Worm (Caenorhabditis elegans) whole organism, L1 larva: ENCODE measurements around the gene C55A6.7.

Experiments used
- C34B4.2 ChIP-seq: sonication (generic microtip); optimal IDR thresholded peaks from 2 replicates; lab custom pipeline; 2017; ENCODE audit warnings: mild to moderate bottlenecking, missing genetic modification characterization, missing compliant biosample characterization
- Y116A8C.19 ChIP-seq: sonication (generic microtip); optimal IDR thresholded peaks from 2 replicates; lab custom pipeline; 2016; ENCODE audit warnings: missing compliant biosample characterization, missing genetic modification characterization, borderline replicate concordance
- alr-1 ChIP-seq: fragments of 200-800 bp; sonication (Bioruptor generic); optimal IDR thresholded peaks from 2 replicates; lab custom pipeline; 2018; ENCODE audit warnings: borderline replicate concordance, mild to moderate bottlenecking, missing genetic modification characterization, missing compliant biosample characterization
- ama-1 ChIP-seq: fragments of 150-350 bp; optimal IDR thresholded peaks from 2 replicates; lab custom pipeline; 2014
- ceh-8 ChIP-seq: fragments of 200-800 bp; sonication (Bioruptor generic); optimal IDR thresholded peaks from 2 replicates; lab custom pipeline; 2018; ENCODE audit warnings: mild to moderate bottlenecking, missing genetic modification characterization, moderate library complexity, missing compliant biosample characterization
- ces-1 ChIP-seq: fragments of 150-350 bp; optimal IDR thresholded peaks from 2 replicates; lab custom pipeline; 2014; ENCODE audit warnings: missing biosample characterization, missing genetic modification reagents, missing genetic modification characterization
- efl-1 ChIP-seq, 4 experiments: fragments of 150-350 bp; optimal IDR thresholded peaks in 3 of 4; peaks in 1 of 4; 1 replicate in 1 of 4; 2 replicates in 3 of 4; lab custom pipeline; 2014; ENCODE audit warnings: missing biosample characterization in 2 of 4, missing genetic modification characterization in 2 of 4, missing genetic modification reagents in 2 of 4
- egl-13 ChIP-seq: sonication (generic microtip); optimal IDR thresholded peaks from 2 replicates; lab custom pipeline; 2016; ENCODE audit warnings: missing genotype, missing genetic modification reagents, missing genetic modification characterization, missing compliant biosample characterization
- elt-3 ChIP-seq, 6 experiments: fragments of 150-350 bp in 1 of 6; sonication (generic microtip); optimal IDR thresholded peaks; 2 replicates each; lab custom pipeline; 2017 to 2018; ENCODE audit warnings: missing biosample characterization in 6 of 6, missing genetic modification characterization in 6 of 6, inconsistent platforms in 1 of 6
- fkh-10 ChIP-seq: sonication (generic microtip); optimal IDR thresholded peaks from 2 replicates; lab custom pipeline; 2017; ENCODE audit warnings: missing biosample characterization, missing genetic modification reagents, missing genetic modification characterization
- fkh-4 ChIP-seq: sonication (generic microtip); optimal IDR thresholded peaks from 2 replicates; lab custom pipeline; 2016; ENCODE audit warnings: missing compliant biosample characterization, missing genetic modification characterization, borderline replicate concordance
- fkh-8 ChIP-seq: sonication (generic microtip); optimal IDR thresholded peaks from 2 replicates; lab custom pipeline; 2016; ENCODE audit warnings: mild to moderate bottlenecking, missing genetic modification characterization, missing compliant biosample characterization
- fos-1 ChIP-seq: fragments of 150-350 bp; optimal IDR thresholded peaks from 2 replicates; lab custom pipeline; 2014; ENCODE audit warnings: missing biosample characterization, missing genetic modification characterization
- grh-1 ChIP-seq: fragments of 200-800 bp; sonication (Bioruptor generic); IDR thresholded peaks from 2 replicates; pipeline ENCODE4 v1.3.6; 2022; ENCODE audit warnings: missing genetic modification reagents, missing genetic modification characterization, missing compliant biosample characterization
- hlh-17 ChIP-seq: fragments of 200-800 bp; sonication (Bioruptor generic); optimal IDR thresholded peaks from 2 replicates; lab custom pipeline; 2018; ENCODE audit warnings: missing genetic modification characterization, mild to moderate bottlenecking, missing compliant biosample characterization, moderate library complexity, borderline replicate concordance
- hpl-2 ChIP-seq: fragments of 150-350 bp; optimal IDR thresholded peaks from 2 replicates; lab custom pipeline; 2014; ENCODE audit warnings: missing biosample characterization, missing genetic modification reagents, missing genetic modification characterization
- irx-1 ChIP-seq: sonication (generic microtip); optimal IDR thresholded peaks from 2 replicates; lab custom pipeline; 2016; ENCODE audit warnings: missing genetic modification characterization, missing compliant biosample characterization
- isw-1 ChIP-seq: fragments of 200-800 bp; sonication (Bioruptor generic); IDR thresholded peaks from 2 replicates; pipeline ENCODE4 v1.3.6; 2022; ENCODE audit warnings: missing genetic modification characterization, missing compliant biosample characterization
- jun-1 ChIP-seq: fragments of 150-350 bp; optimal IDR thresholded peaks from 2 replicates; lab custom pipeline; 2014; ENCODE audit warnings: missing biosample characterization, missing genetic modification reagents, missing genetic modification characterization
- lin-13 ChIP-seq: fragments of 150-350 bp; optimal IDR thresholded peaks from 2 replicates; lab custom pipeline; 2014; ENCODE audit warnings: missing biosample characterization, missing genetic modification reagents, missing genetic modification characterization
- lin-14 ChIP-seq: fragments of 200-800 bp; sonication (Bioruptor generic); optimal IDR thresholded peaks from 2 replicates; lab custom pipeline; 2018; ENCODE audit warnings: mild to moderate bottlenecking, missing genetic modification characterization, moderate library complexity, missing compliant biosample characterization
- lin-15B ChIP-seq: fragments of 150-350 bp; sonication (generic microtip); optimal IDR thresholded peaks from 3 replicates; lab custom pipeline; 2014; ENCODE audit warnings: missing biosample characterization, missing genetic modification characterization
- lin-39 ChIP-seq: fragments of 150-350 bp; optimal IDR thresholded peaks from 2 replicates; lab custom pipeline; 2014; ENCODE audit warnings: missing biosample characterization, missing genetic modification reagents, missing genetic modification characterization
- lsy-2 ChIP-seq, 2 experiments: fragments of 150-350 bp; optimal IDR thresholded peaks; 2 replicates each; lab custom pipeline; 2014; ENCODE audit warnings: missing biosample characterization in 2 of 2, missing genetic modification characterization in 2 of 2
- mab-9 ChIP-seq: fragments of 200-800 bp; sonication (Bioruptor generic); IDR thresholded peaks from 2 replicates; pipeline ENCODE4 v1.3.6; 2022; ENCODE audit warnings: missing genetic modification reagents, missing genetic modification characterization, missing compliant biosample characterization
- mdl-1 ChIP-seq, 2 experiments: fragments of 150-350 bp; optimal IDR thresholded peaks; 2 replicates each; lab custom pipeline; 2014 to 2017; ENCODE audit warnings: missing biosample characterization in 2 of 2, missing genetic modification characterization in 2 of 2, inconsistent platforms in 1 of 2
- mep-1 ChIP-seq: fragments of 150-350 bp; optimal IDR thresholded peaks from 2 replicates; lab custom pipeline; 2014; ENCODE audit warnings: missing biosample characterization, missing genetic modification characterization
- nhr-11 ChIP-seq: fragments of 150-350 bp; optimal IDR thresholded peaks from 2 replicates; lab custom pipeline; 2014; ENCODE audit warnings: missing biosample characterization, missing genetic modification characterization
- nhr-12 ChIP-seq: sonication (generic microtip); optimal IDR thresholded peaks from 2 replicates; lab custom pipeline; 2017; ENCODE audit warnings: missing biosample characterization, missing genetic modification characterization
- nhr-20 ChIP-seq: sonication (generic microtip); optimal IDR thresholded peaks from 2 replicates; lab custom pipeline; 2016; ENCODE audit warnings: mild to moderate bottlenecking, missing genetic modification characterization, missing compliant biosample characterization
- nhr-237 ChIP-seq: fragments of 150-350 bp; optimal IDR thresholded peaks from 2 replicates; lab custom pipeline; 2014; ENCODE audit warnings: missing biosample characterization, missing genetic modification characterization
- nhr-28 ChIP-seq: fragments of 150-350 bp; optimal IDR thresholded peaks from 2 replicates; lab custom pipeline; 2014; ENCODE audit warnings: missing biosample characterization, missing genetic modification characterization
- nhr-47 ChIP-seq: sonication (generic microtip); optimal IDR thresholded peaks from 2 replicates; lab custom pipeline; 2016; ENCODE audit warnings: mild to moderate bottlenecking, missing genetic modification characterization, moderate library complexity, missing compliant biosample characterization
- nhr-76 ChIP-seq: sonication (generic microtip); optimal IDR thresholded peaks from 2 replicates; lab custom pipeline; 2017; ENCODE audit warnings: missing biosample characterization, missing genetic modification characterization
- nhr-77 ChIP-seq: fragments of 150-350 bp; optimal IDR thresholded peaks from 2 replicates; lab custom pipeline; 2014; ENCODE audit warnings: missing biosample characterization, missing genetic modification characterization
- nhr-85 ChIP-seq: sonication (generic microtip); peaks from one replicate; lab custom pipeline; 2016; ENCODE audit warnings: missing genetic modification characterization, inconsistent platforms, missing compliant biosample characterization
- nhr-90 ChIP-seq: sonication (generic microtip); optimal IDR thresholded peaks from 2 replicates; lab custom pipeline; 2016; ENCODE audit warnings: mild to moderate bottlenecking, missing genetic modification characterization, missing compliant biosample characterization; ENCODE audit not compliant: poor library complexity
- pax-3 ChIP-seq: fragments of 200-800 bp; sonication (Bioruptor generic); optimal IDR thresholded peaks from 2 replicates; lab custom pipeline; 2018; ENCODE audit warnings: mild to moderate bottlenecking, missing genetic modification characterization, moderate library complexity, missing compliant biosample characterization
- rnt-1 ChIP-seq: sonication (generic microtip); optimal IDR thresholded peaks from 2 replicates; lab custom pipeline; 2016; ENCODE audit warnings: mild to moderate bottlenecking, missing genetic modification characterization, moderate library complexity, missing compliant biosample characterization
- skn-1 ChIP-seq: fragments of 150-350 bp; optimal IDR thresholded peaks from 2 replicates; lab custom pipeline; 2014; ENCODE audit warnings: missing biosample characterization, missing genetic modification characterization
- snpc-4 ChIP-seq: fragments of 150-350 bp; optimal IDR thresholded peaks from 2 replicates; lab custom pipeline; 2014; ENCODE audit warnings: missing biosample characterization, missing genetic modification characterization
- sptf-1 ChIP-seq: fragments of 150-350 bp; optimal IDR thresholded peaks from 2 replicates; lab custom pipeline; 2014; ENCODE audit warnings: missing biosample characterization, missing genetic modification characterization
- sup-37 ChIP-seq: fragments of 200-800 bp; sonication (Bioruptor generic); optimal IDR thresholded peaks from 2 replicates; lab custom pipeline; 2018; ENCODE audit warnings: mild to moderate bottlenecking, missing genetic modification characterization, missing compliant biosample characterization
- swsn-7 ChIP-seq: sonication (generic microtip); optimal IDR thresholded peaks from 2 replicates; lab custom pipeline; 2016; ENCODE audit warnings: missing genetic modification characterization, missing compliant biosample characterization
- tbx-2 ChIP-seq: sonication (generic microtip); optimal IDR thresholded peaks from 2 replicates; lab custom pipeline; 2016; ENCODE audit warnings: missing genetic modification characterization, missing compliant biosample characterization
- tlp-1 ChIP-seq: fragments of 150-350 bp; optimal IDR thresholded peaks from 2 replicates; lab custom pipeline; 2014; ENCODE audit warnings: missing biosample characterization, missing genetic modification characterization
- unc-30 ChIP-seq: sonication (generic microtip); optimal IDR thresholded peaks from 2 replicates; lab custom pipeline; 2017; ENCODE audit warnings: missing biosample characterization, missing genetic modification characterization
- unc-62 ChIP-seq: fragments of 150-350 bp; optimal IDR thresholded peaks from 2 replicates; lab custom pipeline; 2014; ENCODE audit warnings: missing biosample characterization, missing genetic modification reagents, missing genetic modification characterization
- unc-86 ChIP-seq: sonication (generic microtip); optimal IDR thresholded peaks from 2 replicates; lab custom pipeline; 2016; ENCODE audit warnings: missing genetic modification characterization, missing compliant biosample characterization
- unc-98 ChIP-seq: fragments of 200-800 bp; sonication (Bioruptor generic); IDR thresholded peaks from 2 replicates; pipeline ENCODE4 v1.3.6; 2022; ENCODE audit warnings: missing genetic modification characterization, missing compliant biosample characterization
- vab-15 ChIP-seq: sonication (generic microtip); optimal IDR thresholded peaks from 2 replicates; lab custom pipeline; 2017; ENCODE audit warnings: missing genotype, mild to moderate bottlenecking, missing genetic modification characterization, missing compliant biosample characterization
- xbp-1 ChIP-seq: sonication (generic microtip); optimal IDR thresholded peaks from 2 replicates; lab custom pipeline; 2016; ENCODE audit warnings: missing genetic modification characterization, missing compliant biosample characterization
- zag-1 ChIP-seq: fragments of 150-350 bp; optimal IDR thresholded peaks from 2 replicates; lab custom pipeline; 2014; ENCODE audit warnings: missing biosample characterization, missing genetic modification characterization

C55A6.7 gene

ce11 chrV:11521448-11521847 lies 1.1 kb upstream of the C55A6.7 start, which contains the start of gene pafo-1:
Gene pafo-1 (plus strand): TSS chrV:11521703.
- TF ChIP-seq ceh-8 (GFP tag; lab: Kevin White, UChicago), result peak; percentile 92
- TF ChIP-seq lin-15B (tag; lab: Kevin White, UChicago), result peak; percentile 79
- peak; percentile 98 to 99 for TF ChIP-seq efl-1 (optimal IDR thresholded peaks at IDR 0.05; lab: Kevin White, UChicago)
- TF ChIP-seq efl-1 (GFP tag; optimal IDR thresholded peaks at IDR 0.05 in 1 of 2; lab: Kevin White, UChicago), result peak; percentile 99 to 100
- TF ChIP-seq nhr-11 (tag; lab: Kevin White, UChicago), result peak; percentile 81
- TF ChIP-seq fos-1, result peak; percentile 84
- TF ChIP-seq zag-1 (tag; lab: Kevin White, UChicago), result no peak
- peak; percentile 93 for TF ChIP-seq grh-1 (GFP tag; lab: Robert Waterston, UW)
- no peak for TF ChIP-seq hpl-2 (GFP tag; lab: Kevin White, UChicago)
- peak; percentile 60 for TF ChIP-seq nhr-77 (tag; lab: Kevin White, UChicago)
- TF ChIP-seq hlh-17 (GFP tag; lab: Kevin White, UChicago), result no peak
- TF ChIP-seq xbp-1, result peak; percentile 90
- peak; percentile 79 for TF ChIP-seq fkh-8 (tag; lab: Kevin White, UChicago)
- peak; percentile 77 for TF ChIP-seq egl-13 (tag; lab: Kevin White, UChicago)
- peak; percentile 89 for TF ChIP-seq unc-86 (tag; lab: Kevin White, UChicago)
- TF ChIP-seq lin-14 (GFP tag; lab: Kevin White, UChicago), result peak; percentile 84
- no peak for TF ChIP-seq tlp-1 (tag; lab: Kevin White, UChicago)
- TF ChIP-seq Y116A8C.19 (tag; lab: Kevin White, UChicago), result no peak
- TF ChIP-seq skn-1 (tag; lab: Kevin White, UChicago), result peak; percentile 92
- TF ChIP-seq irx-1 (tag; lab: Kevin White, UChicago), result peak; percentile 85
- no peak for TF ChIP-seq vab-15 (tag; lab: Kevin White, UChicago)
- no peak for TF ChIP-seq unc-98 (GFP tag; lab: Robert Waterston, UW)
- peak; percentile 89 for TF ChIP-seq isw-1 (GFP tag; lab: Robert Waterston, UW)
- TF ChIP-seq mab-9 (GFP tag; lab: Robert Waterston, UW), result peak; percentile 67
- TF ChIP-seq tbx-2 (tag; lab: Kevin White, UChicago), result peak; percentile 92
- TF ChIP-seq lin-13, result peak; percentile 87
- peak; percentile 95 for TF ChIP-seq mep-1
- peak in 2 of 6 experiments; percentile 79 to 80 for TF ChIP-seq elt-3 (tag; optimal IDR thresholded peaks at IDR 0.05; lab: Kevin White, UChicago)
- TF ChIP-seq nhr-90, result peak; percentile 93
- peak; percentile 5 for TF ChIP-seq C34B4.2 (tag; lab: Kevin White, UChicago)
- TF ChIP-seq alr-1 (tag; lab: Kevin White, UChicago), result no peak
- no peak for TF ChIP-seq ces-1 (GFP tag; lab: Kevin White, UChicago)
- peak; percentile 92 for TF ChIP-seq nhr-20 (tag; lab: Kevin White, UChicago)
- TF ChIP-seq nhr-237, result peak; percentile 35
- TF ChIP-seq nhr-12 (tag; lab: Kevin White, UChicago), result no peak
- peak; percentile 95 for TF ChIP-seq rnt-1 (tag; lab: Kevin White, UChicago)
- peak; percentile 91 to 92 for TF ChIP-seq lsy-2 (tag; optimal IDR thresholded peaks at IDR 0.05; lab: Kevin White, UChicago)
- peak; percentile 90 for TF ChIP-seq swsn-7 (tag; lab: Kevin White, UChicago)
- no peak for TF ChIP-seq nhr-28 (tag; lab: Kevin White, UChicago)
- peak; percentile 13 for TF ChIP-seq ama-1 (lab: Kevin White, UChicago)
- TF ChIP-seq nhr-47 (tag; lab: Kevin White, UChicago), result peak; percentile 95
- peak; percentile 97 for TF ChIP-seq nhr-85
- TF ChIP-seq sup-37, result peak; percentile 79
- TF ChIP-seq sptf-1 (tag; lab: Kevin White, UChicago), result no peak
- TF ChIP-seq fkh-4, result peak; percentile 28
- TF ChIP-seq unc-62 (GFP tag; lab: Kevin White, UChicago), result no peak
- peak; percentile 88 for TF ChIP-seq jun-1
- TF ChIP-seq pax-3 (tag; lab: Kevin White, UChicago), result peak; percentile 62
- peak; percentile 91 for TF ChIP-seq lin-39 (tag; lab: Kevin White, UChicago)
- TF ChIP-seq nhr-76 (tag; lab: Kevin White, UChicago), result peak; percentile 43
- peak; percentile 83 for TF ChIP-seq snpc-4 (tag; lab: Kevin White, UChicago)
- peak; percentile 71 for TF ChIP-seq fkh-10 (GFP tag; lab: Kevin White, UChicago)
- TF ChIP-seq mdl-1 (tag; optimal IDR thresholded peaks at IDR 0.05; lab: Kevin White, UChicago), result peak in 1 of 2 experiments; percentile 78
- no peak for TF ChIP-seq unc-30
